Worm (Caenorhabditis elegans) whole organism, L4 larva: ENCODE results near the gene F18E9.7.
A peak's percentile ranks its signal among the peaks of the same experiment; 100 is the strongest.

Source experiments
- F37D6.2 ChIP-seq: sonication (generic microtip); optimal IDR thresholded peaks from 2 replicates; lab custom pipeline; 2016; ENCODE audit warnings: mild to moderate bottlenecking, missing genetic modification characterization, missing compliant biosample characterization
- F44E2.7 ChIP-seq: fragments of 200-800 bp; sonication (Bioruptor generic); IDR thresholded peaks from 2 replicates; pipeline ENCODE4 v2.1.2; 2022; ENCODE audit warnings: missing genetic modification characterization, missing compliant biosample characterization
- F49E8.2 ChIP-seq: sonication (generic microtip); optimal IDR thresholded peaks from 2 replicates; lab custom pipeline; 2016; ENCODE audit warnings: missing compliant biosample characterization, mild to moderate bottlenecking, missing genetic modification characterization, borderline replicate concordance
- ZK337.2 ChIP-seq: fragments of 200-800 bp; sonication (Bioruptor generic); IDR thresholded peaks from 2 replicates; pipeline ENCODE4 v1.3.6; 2022; ENCODE audit warnings: missing genetic modification reagents, missing genetic modification characterization, missing compliant biosample characterization
- ZK546.5 ChIP-seq, 2 experiments: sonication (generic microtip); optimal IDR thresholded peaks; 2 replicates each; lab custom pipeline; 2017; ENCODE audit warnings: missing biosample characterization in 2 of 2, missing genetic modification characterization in 2 of 2
- aha-1 ChIP-seq: fragments of 150-350 bp; peaks from one replicate; lab custom pipeline; 2014; ENCODE audit warnings: missing biosample characterization, missing genetic modification characterization
- ceh-32 ChIP-seq: sonication (generic microtip); optimal IDR thresholded peaks from 2 replicates; lab custom pipeline; 2016; ENCODE audit warnings: mild to moderate bottlenecking, missing genetic modification characterization, missing compliant biosample characterization; ENCODE audit not compliant: poor library complexity
- ceh-44 ChIP-seq: fragments of 200-800 bp; sonication (Bioruptor generic); IDR thresholded peaks from 2 replicates; pipeline ENCODE4 v1.3.6; 2022; ENCODE audit warnings: missing genetic modification reagents, missing genetic modification characterization, missing compliant biosample characterization
- dmd-6 ChIP-seq: fragments of 200-800 bp; sonication (Bioruptor generic); IDR thresholded peaks from 2 replicates; pipeline ENCODE4 v1.3.6; 2022; ENCODE audit warnings: missing genetic modification reagents, missing genetic modification characterization, missing compliant biosample characterization
- egl-27 ChIP-seq: sonication (generic microtip); optimal IDR thresholded peaks from 3 replicates; lab custom pipeline; 2017; ENCODE audit warnings: missing biosample characterization, missing genetic modification reagents, missing genetic modification characterization
- egl-43 ChIP-seq: fragments of 200-800 bp; sonication (Bioruptor generic); IDR thresholded peaks from 2 replicates; pipeline ENCODE4 v1.3.6; 2022; ENCODE audit warnings: missing genetic modification reagents, missing genetic modification characterization, missing compliant biosample characterization
- fkh-10 ChIP-seq: fragments of 150-350 bp; optimal IDR thresholded peaks from 2 replicates; lab custom pipeline; 2014; ENCODE audit warnings: missing biosample characterization, missing genetic modification reagents, missing genetic modification characterization
- fos-1 ChIP-seq: fragments of 150-350 bp; optimal IDR thresholded peaks from 2 replicates; lab custom pipeline; 2014; ENCODE audit warnings: missing biosample characterization, missing genetic modification characterization
- gei-8 ChIP-seq: fragments of 200-800 bp; sonication (Bioruptor generic); optimal IDR thresholded peaks from 2 replicates; lab custom pipeline; 2018; ENCODE audit warnings: mild to moderate bottlenecking, missing genetic modification characterization, missing compliant biosample characterization
- hlh-30 ChIP-seq: sonication (generic microtip); optimal IDR thresholded peaks from 2 replicates; lab custom pipeline; 2017; ENCODE audit warnings: antibody characterized with exemption, mild to moderate bottlenecking, missing genetic modification characterization, missing compliant biosample characterization; ENCODE audit not compliant: insufficient read depth
- lin-1 ChIP-seq: fragments of 200-800 bp; sonication (Bioruptor generic); IDR thresholded peaks from 2 replicates; pipeline ENCODE4 v1.3.6; 2022; ENCODE audit warnings: missing genetic modification reagents, missing genetic modification characterization, missing compliant biosample characterization
- lin-15B ChIP-seq: fragments of 150-350 bp; sonication (generic microtip); optimal IDR thresholded peaks from 3 replicates; lab custom pipeline; 2014; ENCODE audit warnings: missing biosample characterization, missing genetic modification characterization
- mdl-1 ChIP-seq, 2 experiments: fragments of 150-350 bp in 1 of 2; sonication (generic microtip) in 1 of 2; optimal IDR thresholded peaks; 2 replicates each; lab custom pipeline; 2014 to 2017; ENCODE audit warnings: missing biosample characterization in 2 of 2, missing genetic modification characterization in 2 of 2
- mdt-29 ChIP-seq: fragments of 200-800 bp; sonication (Bioruptor generic); IDR thresholded peaks from 2 replicates; pipeline ENCODE4 v1.3.6; 2022; ENCODE audit warnings: missing genetic modification reagents, missing genetic modification characterization, missing compliant biosample characterization
- mes-2 ChIP-seq: sonication (generic microtip); optimal IDR thresholded peaks from 2 replicates; lab custom pipeline; 2016; ENCODE audit warnings: missing genotype, mild to moderate bottlenecking, missing genetic modification characterization, missing compliant biosample characterization; ENCODE audit not compliant: poor library complexity, severe bottlenecking
- nhr-237 ChIP-seq: sonication (generic microtip); optimal IDR thresholded peaks from 2 replicates; lab custom pipeline; 2017; ENCODE audit warnings: missing biosample characterization, missing genetic modification characterization
- nhr-25 ChIP-seq: sonication (generic microtip); optimal IDR thresholded peaks from 2 replicates; lab custom pipeline; 2017; ENCODE audit warnings: missing genetic modification characterization, mild to moderate bottlenecking, missing compliant biosample characterization, antibody characterized with exemption, moderate library complexity, borderline replicate concordance; ENCODE audit not compliant: insufficient read depth
- pha-4 ChIP-seq, 2 experiments: fragments of 150-350 bp in 1 of 2; fragments of 200-800 bp in 1 of 2; sonication (Bioruptor generic) in 1 of 2; IDR thresholded peaks in 1 of 2; optimal IDR thresholded peaks in 1 of 2; 2 replicates each; pipeline versions ENCODE4 v1.3.6 to Lab custom; 2014 to 2022; ENCODE audit warnings: missing genetic modification characterization in 2 of 2, missing genetic modification reagents in 2 of 2, missing biosample characterization in 1 of 2, missing compliant biosample characterization in 1 of 2
- php-3 ChIP-seq: fragments of 200-800 bp; sonication (Bioruptor generic); IDR thresholded peaks from 2 replicates; pipeline ENCODE4 v1.3.6; 2022; ENCODE audit warnings: missing genetic modification reagents, missing genetic modification characterization, missing compliant biosample characterization
- pqm-1 ChIP-seq: sonication (generic microtip); optimal IDR thresholded peaks from 2 replicates; lab custom pipeline; 2017; ENCODE audit warnings: missing biosample characterization, missing genetic modification characterization
- rbr-2 ChIP-seq: sonication (generic microtip); optimal IDR thresholded peaks from 2 replicates; lab custom pipeline; 2016; ENCODE audit warnings: missing genotype, missing genetic modification characterization, missing compliant biosample characterization
- spr-1 ChIP-seq: sonication (generic microtip); optimal IDR thresholded peaks from 2 replicates; lab custom pipeline; 2016; ENCODE audit warnings: mild to moderate bottlenecking, missing genetic modification characterization, missing compliant biosample characterization
- spr-3 ChIP-seq: fragments of 200-800 bp; sonication (Bioruptor generic); optimal IDR thresholded peaks from 2 replicates; lab custom pipeline; 2018; ENCODE audit warnings: mild to moderate bottlenecking, missing genetic modification characterization, missing compliant biosample characterization
- tra-1 ChIP-seq: fragments of 200-800 bp; sonication (Bioruptor generic); IDR thresholded peaks from 2 replicates; pipeline ENCODE4 v1.3.6; 2022; ENCODE audit warnings: missing genetic modification reagents, missing genetic modification characterization, missing compliant biosample characterization
- unc-62 ChIP-seq, 3 experiments: fragments of 150-350 bp in 1 of 3; sonication (generic microtip); optimal IDR thresholded peaks in 2 of 3; peaks in 1 of 3; 1 replicate in 1 of 3; 2 replicates in 2 of 3; lab custom pipeline; 2014 to 2017; ENCODE audit warnings: missing biosample characterization in 3 of 3, missing genetic modification characterization in 3 of 3, missing genetic modification reagents in 3 of 3, missing genotype in 1 of 3
- zfp-2 ChIP-seq: sonication (generic microtip); optimal IDR thresholded peaks from 2 replicates; lab custom pipeline; 2016; ENCODE audit warnings: mild to moderate bottlenecking, missing genetic modification characterization, missing compliant biosample characterization
- ztf-11 ChIP-seq: fragments of 150-350 bp; optimal IDR thresholded peaks from 2 replicates; lab custom pipeline; 2014; ENCODE audit warnings: missing biosample characterization, missing genetic modification characterization

The F18E9.7 gene

ce11 chrX:8598491-8598890, 944 bp upstream of the F18E9.7 start:
- TF ChIP-seq aha-1 (tag; lab: Kevin White, UChicago) (peak; percentile 93), F37D6.2 (tag; lab: Kevin White, UChicago) (no peak)

- TF ChIP-seq lin-15B (no peak), spr-3 (GFP tag; lab: Kevin White, UChicago) (no peak), egl-43 (GFP tag; lab: Robert Waterston, UW) (no peak), rbr-2 (tag; lab: Kevin White, UChicago) (no peak), mdl-1 (tag; optimal IDR thresholded peaks at IDR 0.05; lab: Kevin White, UChicago) (no peak), pha-4 (GFP tag; IDR thresholded peaks at IDR 0.05; lab: Robert Waterston, UW) (no peak), pha-4 (tag; optimal IDR thresholded peaks at IDR 0.05; lab: Kevin White, UChicago) (no peak), tra-1 (GFP tag; lab: Robert Waterston, UW) (no peak), spr-1 (no peak), mes-2 (tag; lab: Kevin White, UChicago) (no peak), fos-1 (tag; lab: Kevin White, UChicago) (no peak), egl-27 (tag; lab: Kevin White, UChicago) (no peak), ceh-44 (no peak)
Measured at ce11 chrX:8592881-8593280, 4.7 kb downstream of the F18E9.7 start, which contains the start of gene nlp-7. TSS of gene nlp-7 (plus strand) at chrX:8593181.

- no peak for TF ChIP-seq ceh-32 (tag; lab: Kevin White, UChicago)
- peak; percentile 15 for TF ChIP-seq hlh-30 (tag; lab: Kevin White, UChicago)
- peak; percentile 96 for TF ChIP-seq aha-1 (tag; lab: Kevin White, UChicago)
Measured at ce11 chrX:8585837-8586236, 11.7 kb downstream of the F18E9.7 start, which contains the start of gene F18E9.3. TSS of gene F18E9.3 (plus strand) at chrX:8586147.

ce11 chrX:8584825-8585384, 12.6 kb downstream of the F18E9.7 start:
- TF ChIP-seq F37D6.2 (tag; lab: Kevin White, UChicago) (no peak), php-3 (GFP tag; lab: Robert Waterston, UW) (no peak), lin-1 (GFP tag; lab: Robert Waterston, UW) (no peak), F49E8.2 (tag; lab: Kevin White, UChicago) (no peak), ceh-32 (tag; lab: Kevin White, UChicago) (no peak), zfp-2 (tag; lab: Kevin White, UChicago) (no peak), dmd-6 (GFP tag; lab: Robert Waterston, UW) (no peak), ztf-11 (tag; lab: Kevin White, UChicago) (no peak), aha-1 (tag; lab: Kevin White, UChicago) (no peak), nhr-25 (no peak), F44E2.7 (GFP tag; lab: Robert Waterston, UW) (no peak), fos-1 (tag; lab: Kevin White, UChicago) (no peak), mdt-29 (GFP tag; lab: Robert Waterston, UW) (no peak), fkh-10 (no peak), gei-8 (GFP tag; lab: Kevin White, UChicago) (no peak), pqm-1 (tag; lab: Kevin White, UChicago) (no peak), ZK337.2 (GFP tag; lab: Robert Waterston, UW) (no peak), ZK546.5 (tag; optimal IDR thresholded peaks at IDR 0.05; lab: Kevin White, UChicago) (no peak), nhr-237 (tag; lab: Kevin White, UChicago) (no peak), unc-62 (GFP tag; optimal IDR thresholded peaks at IDR 0.05 in 1 of 2; lab: Kevin White, UChicago) (no peak), unc-62 (tag; optimal IDR thresholded peaks at IDR 0.05; lab: Kevin White, UChicago) (no peak)
- TF ChIP-seq, all 104 proteins: peak for 0
